Worm (Caenorhabditis elegans): ENCODE data around the gene ugt-12.

DNA sequence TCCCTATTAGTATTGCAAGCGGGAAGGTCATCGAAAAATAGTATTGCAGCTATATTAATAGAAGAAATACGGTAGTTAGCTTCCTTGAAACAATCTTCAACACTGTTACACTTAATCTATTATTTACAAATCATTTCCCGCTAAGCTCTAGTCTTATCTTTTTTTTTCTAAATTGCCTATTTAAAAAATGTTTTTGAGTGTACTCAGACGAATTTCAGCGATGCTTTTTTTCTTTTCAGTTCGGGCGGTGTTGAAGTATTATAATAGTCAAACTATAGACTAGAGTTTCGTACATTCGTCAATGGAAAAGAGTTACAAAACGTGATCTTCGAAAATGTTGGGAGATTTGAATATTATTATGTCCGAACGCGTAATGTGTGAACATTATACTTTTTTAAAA is 24.4 kb upstream of the ugt-12 start:
- TF ChIP-seq pha-4 (GFP tag; IDR thresholded peaks at IDR 0.05) (no peak), pha-4 (tag; optimal IDR thresholded peaks at IDR 0.05) (no peak), ZK546.5 (tag; optimal IDR thresholded peaks at IDR 0.05) (no peak), ztf-11 (tag; optimal IDR thresholded peaks at IDR 0.05) (no peak), zag-1 (tag; optimal IDR thresholded peaks at IDR 0.05) (no peak)
